Worm (Caenorhabditis elegans): ENCODE results near the gene ZK809.1.

The ZK809.1 gene

DNA sequence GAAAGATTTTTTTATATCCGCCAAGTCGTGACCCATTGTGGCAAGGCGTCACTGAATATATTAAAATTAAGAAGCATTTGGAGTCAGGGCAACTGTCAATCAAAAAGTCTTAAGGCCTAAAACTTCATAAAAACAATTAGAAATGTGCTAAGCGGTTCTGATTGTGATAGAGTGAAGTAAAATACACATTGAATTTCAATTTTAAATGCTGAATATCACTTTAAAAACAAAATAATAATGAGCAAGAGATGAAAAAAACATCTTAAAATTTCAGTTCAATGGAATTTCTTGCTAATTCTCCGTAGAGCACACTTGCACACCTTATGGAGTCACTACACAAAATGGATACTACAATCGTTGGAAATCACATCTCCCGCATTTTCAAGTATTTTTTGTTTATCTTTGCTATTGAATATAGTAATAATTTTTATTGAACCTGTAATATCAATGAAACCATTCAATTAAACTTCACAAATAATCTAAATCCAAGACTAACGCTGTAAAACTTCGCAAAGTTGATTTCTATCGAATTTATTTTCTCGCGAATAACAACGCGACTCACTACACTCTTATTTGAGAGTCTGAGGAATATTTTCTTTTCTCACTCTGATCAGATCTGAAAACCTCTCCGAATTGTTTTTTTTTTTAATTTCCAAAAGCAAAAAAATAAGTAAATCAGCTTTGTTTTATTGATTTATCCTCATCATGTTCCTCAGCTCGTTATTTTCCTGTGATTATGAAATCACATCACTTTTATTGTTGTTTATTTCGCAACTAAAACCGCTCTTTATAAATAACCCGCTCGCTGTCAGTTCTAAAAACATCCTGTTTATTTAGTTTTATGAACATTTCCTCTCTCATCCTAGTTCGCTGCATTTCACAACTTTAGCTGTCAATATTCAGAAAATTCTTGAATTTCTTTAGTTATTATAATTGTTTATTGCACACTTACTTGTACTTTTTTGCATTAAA is 6.2 kb upstream of the ZK809.1 start, which contains the start of gene mars-1 (continued):
- no peak for TF ChIP-seq pqm-1 (tag; optimal IDR thresholded peaks at IDR 0.05)
- TF ChIP-seq unc-62 (GFP tag; optimal IDR thresholded peaks at IDR 0.05) = no peak
- peak in 1 of 2 experiments; percentile 60 for TF ChIP-seq ztf-11 (tag; optimal IDR thresholded peaks at IDR 0.05)
- TF ChIP-seq dsc-1 (tag; optimal IDR thresholded peaks at IDR 0.05) = peak; percentile 52
- TF ChIP-seq elt-3 (tag; optimal IDR thresholded peaks at IDR 0.05) = peak in 1 of 6 experiments; percentile 14
- peak; percentile 72 for TF ChIP-seq rnt-1 (tag; optimal IDR thresholded peaks at IDR 0.05)
- TF ChIP-seq pag-3 (tag; optimal IDR thresholded peaks at IDR 0.05; ENCODE audit: borderline replicate concordance, insufficient read depth) = no peak
- TF ChIP-seq irx-1 (tag; optimal IDR thresholded peaks at IDR 0.05) = peak; percentile 64
- no peak for TF ChIP-seq nhr-28 (tag; optimal IDR thresholded peaks at IDR 0.05)
- TF ChIP-seq nhr-77 (tag; optimal IDR thresholded peaks at IDR 0.05) = peak; percentile 74
- peak; percentile 84 for TF ChIP-seq mep-1 (tag; optimal IDR thresholded peaks at IDR 0.05)
- TF ChIP-seq unc-130 (tag; optimal IDR thresholded peaks at IDR 0.05) = peak; percentile 37
- TF ChIP-seq efl-3 (GFP tag; optimal IDR thresholded peaks at IDR 0.05) = no peak
- no peak for TF ChIP-seq ces-1 (GFP tag; optimal IDR thresholded peaks at IDR 0.05)
- TF ChIP-seq fkh-10 (GFP tag; optimal IDR thresholded peaks at IDR 0.05) = no peak
- no peak for TF ChIP-seq lin-39 (tag; optimal IDR thresholded peaks at IDR 0.05)
- peak; percentile 84 for TF ChIP-seq lin-14 (GFP tag; optimal IDR thresholded peaks at IDR 0.05)
- TF ChIP-seq ceh-88 (GFP tag; IDR thresholded peaks at IDR 0.05) = peak; percentile 60; the same call in 1 of the 2 replicates
- peak; percentile 51 for TF ChIP-seq nhr-19 (GFP tag; conservative IDR thresholded peaks at IDR 0.05)
- peak; percentile 55 for TF ChIP-seq ceh-63 (GFP tag; optimal IDR thresholded peaks at IDR 0.05)
- TF ChIP-seq ztf-4 (tag; optimal IDR thresholded peaks at IDR 0.05) = peak; percentile 4
- peak; percentile 52 for TF ChIP-seq lin-15B (tag; optimal IDR thresholded peaks at IDR 0.05)
- no peak for TF ChIP-seq nhr-76 (tag; optimal IDR thresholded peaks at IDR 0.05)
- TF ChIP-seq tbx-2 (tag; optimal IDR thresholded peaks at IDR 0.05) = peak; percentile 73
- no peak for TF ChIP-seq tlp-1 (tag; optimal IDR thresholded peaks at IDR 0.05)
- no peak for TF ChIP-seq mab-9 (GFP tag; IDR thresholded peaks at IDR 0.05)
- TF ChIP-seq efl-1 (optimal IDR thresholded peaks at IDR 0.05) = peak; percentile 70 to 72
- TF ChIP-seq efl-1 (GFP tag; optimal IDR thresholded peaks at IDR 0.05 in 1 of 2) = peak; percentile 58 to 89
- peak; percentile 34 for TF ChIP-seq skn-1 (tag; optimal IDR thresholded peaks at IDR 0.05)
- no peak; the same call in 1 of the 2 replicates for TF ChIP-seq grh-1 (GFP tag; IDR thresholded peaks at IDR 0.05)
- peak; percentile 80 for TF ChIP-seq isw-1 (GFP tag; IDR thresholded peaks at IDR 0.05)
- no peak for TF ChIP-seq mdl-1 (tag; optimal IDR thresholded peaks at IDR 0.05)
- TF ChIP-seq unc-30 (tag; optimal IDR thresholded peaks at IDR 0.05) = no peak
- TF ChIP-seq ets-5 (GFP tag; IDR thresholded peaks at IDR 0.05) = no peak
- TF ChIP-seq ceh-90 (tag; optimal IDR thresholded peaks at IDR 0.05) = peak; percentile 45
- TF ChIP-seq hpl-2 (GFP tag; optimal IDR thresholded peaks at IDR 0.05) = peak; percentile 68
- TF ChIP-seq dpl-1 (GFP tag; optimal IDR thresholded peaks at IDR 0.05) = peak; percentile 53 to 63 (median 61)
- TF ChIP-seq hlh-17 (GFP tag; optimal IDR thresholded peaks at IDR 0.05; ENCODE audit: borderline replicate concordance) = no peak
- peak; percentile 81 for TF ChIP-seq nhr-85 (tag)
- no peak for TF ChIP-seq nhr-12 (tag; optimal IDR thresholded peaks at IDR 0.05)
- TF ChIP-seq egl-13 (tag; optimal IDR thresholded peaks at IDR 0.05) = peak; percentile 56
- TF ChIP-seq sox-4 (tag; optimal IDR thresholded peaks at IDR 0.05) = peak; percentile 40
- peak; percentile 66 to 84 for TF ChIP-seq lin-35 (GFP tag; optimal IDR thresholded peaks at IDR 0.05)
- TF ChIP-seq aha-1 (tag; optimal IDR thresholded peaks at IDR 0.05) = no peak
- no peak for TF ChIP-seq fos-1 (tag; optimal IDR thresholded peaks at IDR 0.05)
- peak; percentile 30 for TF ChIP-seq lin-13 (GFP tag; optimal IDR thresholded peaks at IDR 0.05)
- no peak for TF ChIP-seq sup-37 (GFP tag; optimal IDR thresholded peaks at IDR 0.05)
- peak; percentile 55 for TF ChIP-seq aly-2 (tag; optimal IDR thresholded peaks at IDR 0.05)
- peak; percentile 82 for TF ChIP-seq nhr-47 (tag; optimal IDR thresholded peaks at IDR 0.05)
- peak; percentile 51 for TF ChIP-seq nhr-237 (tag; optimal IDR thresholded peaks at IDR 0.05)
- TF ChIP-seq ama-1 (optimal IDR thresholded peaks at IDR 0.05) = no peak

All from whole organism, L1 larva.